Fruit fly (Drosophila melanogaster) whole organism, wandering third instar larva: ENCODE measurements around the gene Cyp313a4.

Experiments used
- Abd-B ChIP-seq: fragments of >200 bp; optimal IDR thresholded peaks from 2 replicates; lab custom pipeline; 2017; ENCODE audit warnings: missing biosample characterization, missing genetic modification characterization
- CG32264 ChIP-seq: fragments of 200-800 bp; sonication (Bioruptor generic); optimal IDR thresholded peaks from 2 replicates; lab custom pipeline; 2016; ENCODE audit warnings: missing biosample characterization, missing genetic modification characterization
- CrebA ChIP-seq: fragments of 200-800 bp; sonication (Bioruptor generic); optimal IDR thresholded peaks from 2 replicates; lab custom pipeline; 2016; ENCODE audit warnings: missing biosample characterization, mild to moderate bottlenecking, missing genetic modification characterization, borderline replicate concordance
- Dfd ChIP-seq: fragments of >200 bp; optimal IDR thresholded peaks from 2 replicates; lab custom pipeline; 2017; ENCODE audit warnings: missing biosample characterization, missing genetic modification characterization
- Dif ChIP-seq: fragments of 200-275, 200-300 bp; sonication (Bioruptor generic); optimal IDR thresholded peaks from 2 replicates; lab custom pipeline; 2018; ENCODE audit warnings: missing biosample characterization, missing genetic modification characterization; ENCODE audit not compliant: partially characterized antibody
- HLH106 ChIP-seq: fragments of 200-800 bp; optimal IDR thresholded peaks from 3 replicates; lab custom pipeline; 2019; ENCODE audit warnings: missing biosample characterization, mild to moderate bottlenecking, missing genetic modification characterization, moderate library complexity
- Hnf4 ChIP-seq: fragments of 200-800 bp; sonication (Bioruptor generic); optimal IDR thresholded peaks from 2 replicates; lab custom pipeline; 2016; ENCODE audit warnings: missing biosample characterization, mild to moderate bottlenecking, missing genetic modification characterization
- Hr83 ChIP-seq: fragments of 200-300 bp; sonication (Bioruptor generic); optimal IDR thresholded peaks from 2 replicates; lab custom pipeline; 2016; ENCODE audit warnings: missing biosample characterization, mild to moderate bottlenecking, missing genetic modification characterization, moderate library complexity; ENCODE audit not compliant: poor library complexity, severe bottlenecking
- Mio ChIP-seq: sonication (Bioruptor generic); optimal IDR thresholded peaks from 2 replicates; lab custom pipeline; 2016; ENCODE audit warnings: missing biosample characterization, missing genetic modification characterization
- Myc ChIP-seq: fragments of >200 bp; optimal IDR thresholded peaks from 2 replicates; lab custom pipeline; 2017
- N ChIP-seq: fragments of >200 bp; optimal IDR thresholded peaks from 2 replicates; lab custom pipeline; 2018; ENCODE audit warnings: missing biosample characterization, missing external identifiers, missing genetic modification characterization
- OdsH ChIP-seq: fragments of 200-800 bp; sonication (Bioruptor generic); optimal IDR thresholded peaks from 2 replicates; lab custom pipeline; 2016; ENCODE audit warnings: missing biosample characterization, mild to moderate bottlenecking, missing genetic modification characterization
- Rel ChIP-seq, 2 experiments: fragments of 200-800 bp; sonication (Bioruptor generic) in 1 of 2; optimal IDR thresholded peaks; 2 replicates in 1 of 2; 3 replicates in 1 of 2; lab custom pipeline; 2016 to 2019; ENCODE audit warnings: mild to moderate bottlenecking in 2 of 2, missing biosample characterization in 2 of 2, missing genetic modification characterization in 2 of 2, moderate library complexity in 1 of 2
- Sp1 ChIP-seq: fragments of 200-800 bp; sonication (Bioruptor generic); optimal IDR thresholded peaks from 3 replicates; lab custom pipeline; 2019; ENCODE audit warnings: missing biosample characterization, mild to moderate bottlenecking, missing genetic modification characterization, moderate library complexity
- Vsx2 ChIP-seq: fragments of 200-300, 225-300 bp; sonication (Bioruptor generic); optimal IDR thresholded peaks from 2 replicates; lab custom pipeline; 2018; ENCODE audit warnings: missing biosample characterization, missing genetic modification characterization; ENCODE audit not compliant: partially characterized antibody
- br ChIP-seq: fragments of 200-800 bp; sonication (Bioruptor generic); optimal IDR thresholded peaks from 2 replicates; lab custom pipeline; 2016; ENCODE audit warnings: missing biosample characterization, missing genetic modification characterization
- brk ChIP-seq: fragments of 200-800 bp; sonication (Bioruptor generic); optimal IDR thresholded peaks from 2 replicates; lab custom pipeline; 2016; ENCODE audit warnings: missing biosample characterization, mild to moderate bottlenecking, missing genetic modification characterization
- dl ChIP-seq, 2 experiments: fragments of 175-275, 200-275 bp in 1 of 2; fragments of 200-275 bp in 1 of 2; sonication (Bioruptor generic); optimal IDR thresholded peaks; lab custom pipeline; 2018; ENCODE audit warnings: mild to moderate bottlenecking in 2 of 2, missing biosample characterization in 2 of 2, missing genetic modification characterization in 2 of 2, moderate library complexity in 2 of 2; ENCODE audit not compliant: partially characterized antibody in 2 of 2, insufficient read depth in 1 of 2
- dmrt93B ChIP-seq: fragments of 200-800 bp; sonication (Bioruptor generic); optimal IDR thresholded peaks from 2 replicates; lab custom pipeline; 2018; ENCODE audit warnings: missing biosample characterization, mild to moderate bottlenecking, missing genetic modification characterization
- ey ChIP-seq: fragments of 200-800 bp; sonication (Bioruptor generic); optimal IDR thresholded peaks from 2 replicates; lab custom pipeline; 2016; ENCODE audit warnings: missing biosample characterization, missing genetic modification characterization
- foxo ChIP-seq, 2 experiments: fragments of 200-800 bp; sonication (Bioruptor generic); optimal IDR thresholded peaks; 2 replicates in 1 of 2; 3 replicates in 1 of 2; lab custom pipeline; 2016 to 2017; ENCODE audit warnings: missing biosample characterization in 2 of 2, missing genetic modification characterization in 2 of 2
- fru ChIP-seq: fragments of 200-800 bp; sonication (Bioruptor generic); optimal IDR thresholded peaks from 3 replicates; lab custom pipeline; 2016; ENCODE audit warnings: missing biosample characterization, mild to moderate bottlenecking, missing genetic modification characterization
- h ChIP-seq: fragments of 200-800 bp; sonication (Bioruptor generic); optimal IDR thresholded peaks from 3 replicates; lab custom pipeline; 2016; ENCODE audit warnings: missing biosample characterization, mild to moderate bottlenecking, missing genetic modification characterization
- lola ChIP-seq: fragments of >200 bp; optimal IDR thresholded peaks from 2 replicates; lab custom pipeline; 2017; ENCODE audit warnings: missing biosample characterization, missing genetic modification characterization
- pan ChIP-seq: fragments of >200 bp; optimal IDR thresholded peaks from 2 replicates; lab custom pipeline; 2017
- psq ChIP-seq: fragments of 200-800 bp; sonication (Bioruptor generic); optimal IDR thresholded peaks from 3 replicates; lab custom pipeline; 2017; ENCODE audit warnings: missing biosample characterization, mild to moderate bottlenecking, missing genetic modification characterization, moderate library complexity
- rgr ChIP-seq: fragments of 200-800 bp; sonication (Bioruptor generic); optimal IDR thresholded peaks from 3 replicates; lab custom pipeline; 2016; ENCODE audit warnings: missing biosample characterization, mild to moderate bottlenecking, missing genetic modification characterization
- sage ChIP-seq: fragments of 200-800 bp; sonication (Bioruptor generic); optimal IDR thresholded peaks from 2 replicates; lab custom pipeline; 2016; ENCODE audit warnings: missing biosample characterization, mild to moderate bottlenecking, missing genetic modification characterization
- tai ChIP-seq: sonication (Bioruptor generic); optimal IDR thresholded peaks from 2 replicates; lab custom pipeline; 2016; ENCODE audit warnings: missing biosample characterization, missing genetic modification characterization
- usp ChIP-seq: fragments of >200 bp; optimal IDR thresholded peaks from 2 replicates; lab custom pipeline; 2017; ENCODE audit warnings: missing biosample characterization, missing genetic modification characterization
- woc ChIP-seq: sonication (Bioruptor generic); optimal IDR thresholded peaks from 2 replicates; lab custom pipeline; 2016; ENCODE audit warnings: missing biosample characterization, mild to moderate bottlenecking, missing genetic modification characterization

The Cyp313a4 gene

dm6 chr3R:12722392-12722914 lies 41.3 kb upstream of the Cyp313a4 start, which contains the start of gene Men (continued):
- TF ChIP-seq Sp1 (peak; percentile 76), ey (GFP tag; lab: Kevin White, UChicago) (peak; percentile 23), br (GFP tag; lab: Kevin White, UChicago) (peak; percentile 17), lola (GFP tag; lab: Kevin White, UChicago) (no peak), Rel (GFP tag; optimal IDR thresholded peaks at IDR 0.05; lab: Kevin White, UChicago) (no peak), Rel (tag; optimal IDR thresholded peaks at IDR 0.05; lab: Kevin White, UChicago) (peak; percentile 32), Mio (GFP tag; lab: Kevin White, UChicago) (no peak), tai (GFP tag; lab: Kevin White, UChicago) (no peak)
- TF ChIP-seq, all 38 proteins: peak for 17

DNA sequence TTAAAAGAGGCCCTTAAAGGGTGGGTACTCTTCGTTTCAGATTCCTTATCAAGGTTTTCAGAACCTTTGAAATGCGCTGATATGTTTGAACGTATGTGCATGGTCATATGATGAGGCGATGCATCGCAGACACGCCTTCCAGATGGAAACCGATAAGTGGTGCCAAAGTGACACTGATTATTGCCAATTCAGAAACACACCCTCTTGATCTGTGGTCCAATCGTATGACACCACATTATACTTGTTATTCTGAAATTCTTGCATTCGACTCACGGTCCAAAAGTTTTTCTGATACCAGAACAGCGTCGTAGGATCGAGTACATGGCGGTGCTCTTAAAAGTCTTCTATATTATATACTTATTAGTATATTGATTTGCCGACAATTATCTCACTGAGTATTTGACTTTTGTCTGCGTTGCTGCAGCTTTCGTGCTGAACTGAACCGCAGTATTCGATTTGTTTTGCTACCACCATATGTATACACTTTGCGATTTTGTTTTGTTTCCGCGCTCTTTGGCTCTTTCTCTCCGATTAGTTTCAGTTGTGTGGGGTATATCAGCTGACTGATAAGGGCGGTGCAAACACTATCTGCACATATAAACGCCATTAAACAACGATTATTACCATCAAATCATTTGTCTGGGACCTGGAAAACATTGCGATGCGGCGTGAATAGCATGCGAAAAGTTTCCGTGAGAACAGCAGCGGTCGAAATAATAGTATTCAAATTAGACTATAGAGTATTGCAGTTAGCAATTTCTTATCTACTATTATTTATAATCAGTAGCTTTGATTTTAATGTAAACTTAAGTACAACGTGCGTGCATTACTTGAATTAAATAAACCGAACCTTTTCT lies 39.4 kb upstream of the Cyp313a4 start:
- TF ChIP-seq woc: peak; percentile 15
- peak; percentile 14 for TF ChIP-seq Hnf4 (GFP tag; lab: Kevin White, UChicago)
- TF ChIP-seq CrebA (GFP tag; lab: Kevin White, UChicago): peak; percentile 41
- TF ChIP-seq N (GFP tag; lab: Kevin White, UChicago): no peak
- no peak for TF ChIP-seq h

DNA sequence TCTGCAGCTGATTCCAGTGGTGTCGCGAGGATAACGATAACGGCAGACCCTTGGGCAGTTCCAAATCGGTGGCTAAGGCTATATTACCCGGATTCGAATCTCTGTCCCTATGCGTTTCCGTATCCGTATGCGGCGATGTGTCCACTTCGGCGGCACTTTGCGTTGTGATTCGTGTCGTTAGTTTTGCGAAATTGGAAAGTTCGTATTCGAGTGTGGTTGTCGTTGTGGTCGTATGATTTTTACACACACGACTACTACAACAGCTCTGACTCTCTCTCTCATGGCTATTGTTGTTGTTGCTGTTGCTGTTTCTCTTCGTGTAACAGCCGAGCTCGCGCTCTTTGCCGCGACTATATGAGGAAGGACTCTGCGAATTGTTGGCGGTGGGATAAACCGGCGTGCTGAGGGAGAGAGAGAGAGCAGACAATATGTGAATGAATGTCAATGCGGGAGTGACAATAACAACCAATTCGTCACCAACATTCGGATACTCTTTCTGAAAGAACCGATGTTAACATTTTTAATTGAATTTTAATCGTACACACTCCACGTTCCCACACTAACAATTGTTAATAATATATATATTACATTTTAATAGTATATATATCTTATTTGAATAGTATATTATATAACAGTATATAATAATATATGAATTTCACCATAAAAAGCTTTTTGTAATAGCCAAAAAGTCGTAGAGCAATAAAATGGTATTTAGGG lies 38.6 kb upstream of the Cyp313a4 start:
- TF ChIP-seq psq (peak; percentile 62), OdsH (GFP tag; lab: Kevin White, UChicago) (peak; percentile 27), dl (GFP tag; optimal IDR thresholded peaks at IDR 0.05; lab: Kevin White, UChicago; ENCODE audit: insufficient read depth in 1 of 2, partially characterized antibody in 2 of 2) (peak; percentile 77 to 83), fru (GFP tag; lab: Kevin White, UChicago) (peak; percentile 36), sage (GFP tag; lab: Kevin White, UChicago) (peak; percentile 18), Hr83 (GFP tag; lab: Kevin White, UChicago) (peak; percentile 71), Sp1 (peak; percentile 52), Vsx2 (GFP tag; lab: Kevin White, UChicago) (peak; percentile 51), HLH106 (peak; percentile 59), h (peak; percentile 62), CrebA (GFP tag; lab: Kevin White, UChicago) (peak; percentile 63), pan (lab: Kevin White, UChicago) (no peak), rgr (GFP tag; lab: Kevin White, UChicago) (peak; percentile 39), Rel (GFP tag; optimal IDR thresholded peaks at IDR 0.05; lab: Kevin White, UChicago) (no peak), Rel (tag; optimal IDR thresholded peaks at IDR 0.05; lab: Kevin White, UChicago) (peak; percentile 57), dmrt93B (GFP tag; lab: Kevin White, UChicago) (peak; percentile 38), usp (GFP tag; lab: Kevin White, UChicago) (no peak), br (GFP tag; lab: Kevin White, UChicago) (no peak), CG32264 (GFP tag; lab: Kevin White, UChicago) (no peak), Dif (GFP tag; lab: Kevin White, UChicago) (peak; percentile 72), woc (peak; percentile 46), Dfd (no peak), Mio (GFP tag; lab: Kevin White, UChicago) (no peak), foxo (GFP tag; optimal IDR thresholded peaks at IDR 0.05; lab: Kevin White, UChicago) (peak in 1 of 2 experiments; percentile 68)

DNA sequence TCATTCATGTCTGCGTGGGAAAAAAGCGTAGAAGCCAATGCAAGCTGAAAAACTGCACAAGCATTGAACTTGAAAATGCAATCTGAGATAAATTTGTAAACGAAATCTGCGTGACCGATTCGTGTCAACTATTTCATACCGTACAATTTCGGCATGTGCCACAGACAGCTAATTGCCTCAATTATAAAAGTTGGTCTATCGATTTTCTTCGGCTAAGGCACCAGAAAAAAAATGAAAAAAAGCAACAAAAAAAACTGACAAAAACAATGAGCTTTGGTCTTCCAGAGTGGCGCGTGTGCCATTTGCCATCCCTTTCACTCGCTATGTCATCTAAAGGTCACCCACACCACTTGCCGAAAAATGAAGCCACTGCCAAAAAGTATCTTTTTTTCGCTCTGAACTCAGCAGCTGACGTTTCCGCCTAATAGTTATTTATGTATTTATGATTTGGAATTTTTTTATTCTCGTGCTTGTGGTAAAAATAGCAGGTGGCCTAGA lies 37.4 kb upstream of the Cyp313a4 start:
- no peak for TF ChIP-seq HLH106
- no peak for TF ChIP-seq usp (GFP tag; lab: Kevin White, UChicago)
- no peak for TF ChIP-seq tai (GFP tag; lab: Kevin White, UChicago)
- TF ChIP-seq h: no peak
- TF ChIP-seq dmrt93B (GFP tag; lab: Kevin White, UChicago): no peak
- no peak for TF ChIP-seq foxo (GFP tag; optimal IDR thresholded peaks at IDR 0.05; lab: Kevin White, UChicago)
- TF ChIP-seq CrebA (GFP tag; lab: Kevin White, UChicago): no peak
- TF ChIP-seq ey (GFP tag; lab: Kevin White, UChicago): no peak
- no peak for TF ChIP-seq Abd-B
- no peak for TF ChIP-seq lola (GFP tag; lab: Kevin White, UChicago)
- TF ChIP-seq Dfd: no peak
- TF ChIP-seq br (GFP tag; lab: Kevin White, UChicago): no peak
- no peak for TF ChIP-seq Myc
- no peak for TF ChIP-seq pan (lab: Kevin White, UChicago)
- no peak for TF ChIP-seq N (GFP tag; lab: Kevin White, UChicago)
- no peak for TF ChIP-seq brk
